Fruit fly (Drosophila melanogaster): ENCODE data around the gene CG8677.

The CG8677 gene

dm6 chr2L:21196511-21196910 is 24.6 kb upstream of the CG8677 start (continued):
- TF ChIP-seq spab (GFP tag; optimal IDR thresholded peaks at IDR 0.05) (no peak), Sox102F (GFP tag; optimal IDR thresholded peaks at IDR 0.05) (no peak), CG15336 (GFP tag; IDR thresholded peaks at IDR 0.05) (peak; percentile 26; the same call in 1 of the 2 replicates), esn (GFP tag; optimal IDR thresholded peaks at IDR 0.05) (peak; percentile 25), fd59A (GFP tag; optimal IDR thresholded peaks at IDR 0.05) (no peak), eg (GFP tag; IDR thresholded peaks at IDR 0.05) (0 out of 3 replicates have a peak, but pooled peaks have one; percentile 18), Hr38 (GFP tag; optimal IDR thresholded peaks at IDR 0.05) (no peak), CG6792 (GFP tag; optimal IDR thresholded peaks at IDR 0.05) (no peak), CG8632 (GFP tag; optimal IDR thresholded peaks at IDR 0.05) (no peak), Sox14 (GFP tag; optimal IDR thresholded peaks at IDR 0.05) (peak; percentile 18), fd85E (GFP tag; optimal IDR thresholded peaks at IDR 0.05) (no peak), CG1621 (tag; optimal IDR thresholded peaks at IDR 0.05) (no peak), CG6276 (GFP tag; optimal IDR thresholded peaks at IDR 0.05) (peak; percentile 18), CG9139 (GFP tag; optimal IDR thresholded peaks at IDR 0.05) (no peak), achi (GFP tag; optimal IDR thresholded peaks at IDR 0.05) (peak; percentile 33), CG3032 (tag; optimal IDR thresholded peaks at IDR 0.05) (peak; percentile 31), Sox15 (GFP tag; optimal IDR thresholded peaks at IDR 0.05) (no peak), Gug (GFP tag; IDR thresholded peaks at IDR 0.05) (peak; percentile 30; the same call in 1 of the 2 replicates), net (GFP tag; optimal IDR thresholded peaks at IDR 0.05) (peak; percentile 14), CG16779 (tag; optimal IDR thresholded peaks at IDR 0.05) (no peak), CG7368 (GFP tag; optimal IDR thresholded peaks at IDR 0.05) (no peak), cyc (GFP tag; optimal IDR thresholded peaks at IDR 0.05) (no peak), Smox (GFP tag; optimal IDR thresholded peaks at IDR 0.05) (peak; percentile 26), CG10631 (GFP tag; optimal IDR thresholded peaks at IDR 0.05) (peak; percentile 16), CG32006 (GFP tag; optimal IDR thresholded peaks at IDR 0.05) (peak; percentile 73), pdm3 (GFP tag; optimal IDR thresholded peaks at IDR 0.05) (peak; percentile 34)

dm6 chr2L:21197178-21197577 is 23.9 kb upstream of the CG8677 start:
- no peak for TF ChIP-seq fkh (GFP tag; optimal IDR thresholded peaks at IDR 0.05)
- no peak for TF ChIP-seq Hr38 (GFP tag; optimal IDR thresholded peaks at IDR 0.05)
- no peak for TF ChIP-seq CG16779 (tag; optimal IDR thresholded peaks at IDR 0.05)
- TF ChIP-seq CG15336 (GFP tag; IDR thresholded peaks at IDR 0.05): peak; percentile 49
- TF ChIP-seq CG8632 (GFP tag; optimal IDR thresholded peaks at IDR 0.05): no peak
- TF ChIP-seq ss (GFP tag; optimal IDR thresholded peaks at IDR 0.05): no peak
- TF ChIP-seq CG3032 (tag; optimal IDR thresholded peaks at IDR 0.05): no peak
- TF ChIP-seq net (GFP tag; optimal IDR thresholded peaks at IDR 0.05): peak; percentile 48
- peak; percentile 38 for TF ChIP-seq CG11762 (GFP tag; optimal IDR thresholded peaks at IDR 0.05; ENCODE audit: insufficient read depth)
- peak; percentile 36 for TF ChIP-seq CG6276 (GFP tag; optimal IDR thresholded peaks at IDR 0.05)
- no peak for TF ChIP-seq CG8319 (GFP tag; optimal IDR thresholded peaks at IDR 0.05)
- peak; percentile 29 for TF ChIP-seq Smox (GFP tag; optimal IDR thresholded peaks at IDR 0.05)
- peak; percentile 78 for TF ChIP-seq Eip78C (GFP tag)
- TF ChIP-seq topi (GFP tag; optimal IDR thresholded peaks at IDR 0.05): peak; percentile 27
- peak; percentile 61; the same call in 2 of the 3 replicates for TF ChIP-seq eg (GFP tag; IDR thresholded peaks at IDR 0.05)
- TF ChIP-seq acj6 (GFP tag; optimal IDR thresholded peaks at IDR 0.05): peak; percentile 35
- TF ChIP-seq Eip93F (GFP tag; optimal IDR thresholded peaks at IDR 0.05): no peak
- TF ChIP-seq CG9139 (GFP tag; optimal IDR thresholded peaks at IDR 0.05): no peak
- no peak for TF ChIP-seq Hr39 (GFP tag; optimal IDR thresholded peaks at IDR 0.05)
- peak; percentile 52 for TF ChIP-seq Hr4 (GFP tag; optimal IDR thresholded peaks at IDR 0.05)
- TF ChIP-seq CG6163 (GFP tag; IDR thresholded peaks at IDR 0.05): peak; percentile 67; the same call in 2 of the 3 replicates
- no peak for TF ChIP-seq vri (GFP tag; optimal IDR thresholded peaks at IDR 0.05)
- no peak for TF ChIP-seq spab (GFP tag; optimal IDR thresholded peaks at IDR 0.05)
- no peak for TF ChIP-seq lz (GFP tag; optimal IDR thresholded peaks at IDR 0.05)
- TF ChIP-seq dac (GFP tag; optimal IDR thresholded peaks at IDR 0.05): no peak
- peak; percentile 3 for TF ChIP-seq CG31627 (GFP tag; optimal IDR thresholded peaks at IDR 0.05)
- peak; percentile 5 for TF ChIP-seq Ets21C (GFP tag; optimal IDR thresholded peaks at IDR 0.05)
- no peak for TF ChIP-seq CG6792 (GFP tag; optimal IDR thresholded peaks at IDR 0.05)
- peak; percentile 17 for TF ChIP-seq CG10631 (GFP tag; optimal IDR thresholded peaks at IDR 0.05)
- TF ChIP-seq Sox15 (GFP tag; optimal IDR thresholded peaks at IDR 0.05): no peak
- TF ChIP-seq dsx (GFP tag; optimal IDR thresholded peaks at IDR 0.05; ENCODE audit: poor library complexity, severe bottlenecking): no peak
- TF ChIP-seq achi (GFP tag; optimal IDR thresholded peaks at IDR 0.05): peak; percentile 35
- no peak for TF ChIP-seq CG1621 (tag; optimal IDR thresholded peaks at IDR 0.05)
- TF ChIP-seq CG11902 (GFP tag; optimal IDR thresholded peaks at IDR 0.05): no peak
- no peak for TF ChIP-seq CG7368 (GFP tag; optimal IDR thresholded peaks at IDR 0.05)
- TF ChIP-seq CG6808 (GFP tag; optimal IDR thresholded peaks at IDR 0.05): no peak
- TF ChIP-seq salr (GFP tag; optimal IDR thresholded peaks at IDR 0.05): no peak
- TF ChIP-seq CG11294 (GFP tag; IDR thresholded peaks at IDR 0.05): 0 out of 2 replicates have a peak, but pooled peaks have one; percentile 10
- no peak for TF ChIP-seq Eip75B (GFP tag; optimal IDR thresholded peaks at IDR 0.05)

Measured in whole organism, prepupa.